Fruit fly (Drosophila melanogaster) whole organism, embryonic: ENCODE results near the gene Mpcp2.
A peak's percentile ranks its signal among the peaks of the same experiment; 100 is the strongest.

Experiments used
- Bgb ChIP-seq: fragments of 200-800 bp; sonication (Bioruptor generic); IDR thresholded peaks from 2 replicates; pipeline ENCODE4 v1.3.6; 2022; ENCODE audit warnings: missing biosample characterization, missing genetic modification characterization; ENCODE audit not compliant: partially characterized antibody
- BtbVII ChIP-seq: fragments of 200-800 bp; sonication (Bioruptor generic); optimal IDR thresholded peaks from 3 replicates; lab custom pipeline; 2017; ENCODE audit warnings: missing biosample characterization, mild to moderate bottlenecking, missing genetic modification characterization
- CG10543 ChIP-seq: fragments of 200-800 bp; sonication (Bioruptor generic); optimal IDR thresholded peaks from 3 replicates; lab custom pipeline; 2017; ENCODE audit warnings: missing biosample characterization, mild to moderate bottlenecking, missing genetic modification characterization, moderate library complexity
- CG11247 ChIP-seq: fragments of 200-800 bp; sonication (Bioruptor generic); IDR thresholded peaks from 2 replicates; pipeline ENCODE4 v1.3.6; 2022; ENCODE audit warnings: missing biosample characterization, missing genetic modification characterization
- CG11695 ChIP-seq: fragments of 200-800 bp; sonication (Bioruptor generic); IDR thresholded peaks from 3 replicates; pipeline ENCODE4 v1.3.6; 2022; ENCODE audit warnings: missing biosample characterization, missing genetic modification characterization
- CG11723 ChIP-seq: fragments of 200-800 bp; sonication (Bioruptor generic); optimal IDR thresholded peaks from 2 replicates; lab custom pipeline; 2017; ENCODE audit warnings: missing biosample characterization, mild to moderate bottlenecking, missing genetic modification characterization
- CG12219 ChIP-seq: fragments of 200-800 bp; sonication (Bioruptor generic); optimal IDR thresholded peaks from 3 replicates; lab custom pipeline; 2018; ENCODE audit warnings: missing biosample characterization, mild to moderate bottlenecking, missing genetic modification characterization
- CG15269 ChIP-seq: fragments of 200-800 bp; sonication (Bioruptor generic); optimal IDR thresholded peaks from 2 replicates; lab custom pipeline; 2018; ENCODE audit warnings: missing biosample characterization, mild to moderate bottlenecking, missing genetic modification characterization, moderate library complexity
- CG16779 ChIP-seq: fragments of 200-800 bp; sonication (Bioruptor generic); IDR thresholded peaks from 2 replicates; pipeline ENCODE4 v1.3.6; 2022; ENCODE audit warnings: missing biosample characterization, missing genetic modification characterization
- CG17359 ChIP-seq: fragments of 200-800 bp; sonication (Bioruptor generic); optimal IDR thresholded peaks from 3 replicates; lab custom pipeline; 2018; ENCODE audit warnings: missing biosample characterization, mild to moderate bottlenecking, missing genetic modification characterization, moderate library complexity
- CG33213 ChIP-seq: fragments of 200-800 bp; sonication (Bioruptor generic); optimal IDR thresholded peaks from 3 replicates; lab custom pipeline; 2016; ENCODE audit warnings: missing biosample characterization, missing genetic modification characterization
- CG5953 ChIP-seq: fragments of 200-800 bp; sonication (Bioruptor generic); IDR thresholded peaks from 2 replicates; pipeline ENCODE4 v1.3.6; 2022; ENCODE audit warnings: missing biosample characterization, missing genetic modification characterization
- CG6254 ChIP-seq: fragments of 200-800 bp; sonication (Bioruptor generic); optimal IDR thresholded peaks from 3 replicates; lab custom pipeline; 2017; ENCODE audit warnings: mild to moderate bottlenecking, missing biosample characterization, missing genetic modification reagents, missing genetic modification characterization
- CG7987 ChIP-seq: fragments of 200-800 bp; sonication (Bioruptor generic); optimal IDR thresholded peaks from 2 replicates; lab custom pipeline; 2018; ENCODE audit warnings: missing biosample characterization, mild to moderate bottlenecking, missing genetic modification characterization, moderate library complexity
- CG9932 ChIP-seq: fragments of 200-800 bp; sonication (Bioruptor generic); IDR thresholded peaks from 2 replicates; pipeline ENCODE4 v1.3.6; 2022; ENCODE audit warnings: missing biosample characterization, missing genetic modification characterization
- Fer1 ChIP-seq: fragments of 200-800 bp; sonication (Bioruptor generic); optimal IDR thresholded peaks from 2 replicates; lab custom pipeline; 2017; ENCODE audit warnings: missing biosample characterization, mild to moderate bottlenecking, missing genetic modification characterization
- Hmr ChIP-seq: fragments of 200-800 bp; sonication (Bioruptor generic); optimal IDR thresholded peaks from 3 replicates; lab custom pipeline; 2017; ENCODE audit warnings: mild to moderate bottlenecking, missing biosample characterization, missing genetic modification reagents, missing genetic modification characterization
- Hr78 ChIP-seq, 2 experiments: fragments of 200-800 bp in 1 of 2; fragments of >200 bp in 1 of 2; sonication (Bioruptor generic) in 1 of 2; optimal IDR thresholded peaks; 2 replicates each; lab custom pipeline; 2017 to 2019; ENCODE audit warnings: missing biosample characterization in 2 of 2, missing genetic modification characterization in 2 of 2, mild to moderate bottlenecking in 1 of 2, moderate library complexity in 1 of 2
- MBD-R2 ChIP-seq: fragments of 200-800 bp; sonication (Bioruptor generic); IDR thresholded peaks from 2 replicates; pipeline ENCODE4 v1.3.6; 2022; ENCODE audit warnings: missing biosample characterization, missing genetic modification characterization
- Med ChIP-seq: fragments of 200-800 bp; sonication (Bioruptor generic); peaks from one replicate; lab custom pipeline; 2016; ENCODE audit warnings: missing biosample characterization, missing genetic modification characterization, mild to moderate bottlenecking, inconsistent platforms, moderate library complexity
- NC2β ChIP-seq: fragments of 200-800 bp; sonication (Bioruptor generic); optimal IDR thresholded peaks from 2 replicates; lab custom pipeline; 2016; ENCODE audit warnings: missing biosample characterization, missing genetic modification characterization
- NfI ChIP-seq: fragments of 200-800 bp; sonication (Bioruptor generic); optimal IDR thresholded peaks from 3 replicates; lab custom pipeline; 2018; ENCODE audit warnings: missing biosample characterization, mild to moderate bottlenecking, missing genetic modification characterization, moderate library complexity
- Taf1 ChIP-seq: fragments of 200-800 bp; sonication (Bioruptor generic); IDR thresholded peaks from 2 replicates; pipeline ENCODE4 v1.3.6; 2022; ENCODE audit warnings: missing biosample characterization, missing genetic modification characterization
- Usf ChIP-seq: fragments of 200-800 bp; sonication (Bioruptor generic); optimal IDR thresholded peaks from 2 replicates; lab custom pipeline; 2017; ENCODE audit warnings: missing genotype, missing biosample characterization, missing genetic modification characterization
- aop ChIP-seq: fragments of 200-800 bp; sonication (Bioruptor generic); IDR thresholded peaks from 2 replicates; pipeline ENCODE4 v1.3.6; 2022; ENCODE audit warnings: missing biosample characterization, missing genetic modification characterization
- ase ChIP-seq: fragments of 200-800 bp; sonication (Bioruptor generic); IDR thresholded peaks from 3 replicates; pipeline ENCODE4 v1.3.6; 2022; ENCODE audit warnings: missing biosample characterization, missing genetic modification characterization
- ash1 ChIP-seq: fragments of 200-800 bp; sonication (Bioruptor generic); optimal IDR thresholded peaks from 2 replicates; lab custom pipeline; 2018; ENCODE audit warnings: missing biosample characterization, mild to moderate bottlenecking, missing genetic modification characterization
- caup ChIP-seq: fragments of 200-800 bp; sonication (Bioruptor generic); optimal IDR thresholded peaks from 3 replicates; lab custom pipeline; 2017; ENCODE audit warnings: missing biosample characterization, mild to moderate bottlenecking, missing genetic modification characterization, moderate library complexity; ENCODE audit not compliant: severe bottlenecking
- ci ChIP-seq: fragments of 200-800 bp; sonication (Bioruptor generic); IDR thresholded peaks from 3 replicates; pipeline ENCODE4 v1.3.6; 2022; ENCODE audit warnings: missing biosample characterization, missing genetic modification characterization
- dan ChIP-seq: fragments of 200-800 bp; sonication (Bioruptor generic); IDR thresholded peaks from 2 replicates; pipeline ENCODE4 v1.3.6; 2022; ENCODE audit warnings: missing biosample characterization, missing genetic modification characterization
- danr ChIP-seq: fragments of 200-800 bp; sonication (Bioruptor generic); IDR thresholded peaks from 2 replicates; pipeline ENCODE4 v1.3.6; 2022; ENCODE audit warnings: missing biosample characterization, missing genetic modification characterization
- dmrt11E ChIP-seq: fragments of 200-800 bp; sonication (Bioruptor generic); optimal IDR thresholded peaks from 3 replicates; lab custom pipeline; 2018; ENCODE audit warnings: missing biosample characterization, mild to moderate bottlenecking, missing genetic modification characterization, moderate library complexity
- dpn ChIP-seq, 2 experiments: fragments of 200-800 bp; sonication (Bioruptor generic); optimal IDR thresholded peaks; 3 replicates each; lab custom pipeline; 2016; ENCODE audit warnings: missing biosample characterization in 2 of 2, missing genetic modification characterization in 2 of 2
- ems ChIP-seq: fragments of 200-800 bp; sonication (Bioruptor generic); optimal IDR thresholded peaks from 3 replicates; lab custom pipeline; 2016; ENCODE audit warnings: missing biosample characterization, missing genetic modification characterization
- exex ChIP-seq: fragments of 200-800 bp; sonication (Bioruptor generic); optimal IDR thresholded peaks from 4 replicates; lab custom pipeline; 2018; ENCODE audit warnings: missing biosample characterization, mild to moderate bottlenecking, missing genetic modification characterization, moderate library complexity
- ftz-f1 ChIP-seq: fragments of 200-800 bp; sonication (Bioruptor generic); optimal IDR thresholded peaks from 2 replicates; lab custom pipeline; 2016; ENCODE audit warnings: missing biosample characterization, missing genetic modification characterization
- gce ChIP-seq: fragments of 200-800 bp; sonication (Bioruptor generic); IDR thresholded peaks from 3 replicates; pipeline ENCODE4 v1.3.6; 2022; ENCODE audit warnings: missing biosample characterization, missing genetic modification characterization
- grn ChIP-seq: fragments of 200-800 bp; sonication (Bioruptor generic); optimal IDR thresholded peaks from 3 replicates; lab custom pipeline; 2017; ENCODE audit warnings: missing biosample characterization, missing genetic modification characterization
- jumu ChIP-seq: fragments of 200-800 bp; sonication (Bioruptor generic); optimal IDR thresholded peaks from 3 replicates; lab custom pipeline; 2016; ENCODE audit warnings: missing biosample characterization, missing genetic modification characterization
- klu ChIP-seq: fragments of 200-800 bp; sonication (Bioruptor generic); IDR thresholded peaks from 2 replicates; pipeline ENCODE4 v1.3.6; 2022; ENCODE audit warnings: missing biosample characterization, missing genetic modification characterization
- lola ChIP-seq, 3 experiments: fragments of >200 bp in 2 of 3; fragments of 200-800 bp in 1 of 3; sonication (Bioruptor generic) in 1 of 3; optimal IDR thresholded peaks; 2 replicates each; lab custom pipeline; 2017 to 2019; ENCODE audit warnings: missing biosample characterization in 3 of 3, missing genetic modification characterization in 3 of 3, mild to moderate bottlenecking in 1 of 3, moderate library complexity in 1 of 3
- luna ChIP-seq: fragments of 200-800 bp; sonication (Bioruptor generic); optimal IDR thresholded peaks from 2 replicates; lab custom pipeline; 2016; ENCODE audit warnings: missing biosample characterization, missing genetic modification characterization
- phol ChIP-seq: fragments of 200-800 bp; sonication (Bioruptor generic); optimal IDR thresholded peaks from 3 replicates; lab custom pipeline; 2018; ENCODE audit warnings: missing biosample characterization, mild to moderate bottlenecking, missing genetic modification characterization, moderate library complexity
- sd ChIP-seq: fragments of 200-800 bp; sonication (Bioruptor generic); optimal IDR thresholded peaks from 3 replicates; lab custom pipeline; 2018; ENCODE audit warnings: missing biosample characterization, mild to moderate bottlenecking, missing genetic modification characterization, moderate library complexity
- sens ChIP-seq: fragments of 200-800 bp; sonication (Bioruptor generic); peaks from one replicate; lab custom pipeline; 2016; ENCODE audit warnings: missing biosample characterization, missing genetic modification characterization
- sisA ChIP-seq: fragments of 200-800 bp; sonication (Bioruptor generic); IDR thresholded peaks from 2 replicates; pipeline ENCODE4 v1.3.6; 2022; ENCODE audit warnings: missing biosample characterization, missing genetic modification characterization

Gene Mpcp2

DNA sequence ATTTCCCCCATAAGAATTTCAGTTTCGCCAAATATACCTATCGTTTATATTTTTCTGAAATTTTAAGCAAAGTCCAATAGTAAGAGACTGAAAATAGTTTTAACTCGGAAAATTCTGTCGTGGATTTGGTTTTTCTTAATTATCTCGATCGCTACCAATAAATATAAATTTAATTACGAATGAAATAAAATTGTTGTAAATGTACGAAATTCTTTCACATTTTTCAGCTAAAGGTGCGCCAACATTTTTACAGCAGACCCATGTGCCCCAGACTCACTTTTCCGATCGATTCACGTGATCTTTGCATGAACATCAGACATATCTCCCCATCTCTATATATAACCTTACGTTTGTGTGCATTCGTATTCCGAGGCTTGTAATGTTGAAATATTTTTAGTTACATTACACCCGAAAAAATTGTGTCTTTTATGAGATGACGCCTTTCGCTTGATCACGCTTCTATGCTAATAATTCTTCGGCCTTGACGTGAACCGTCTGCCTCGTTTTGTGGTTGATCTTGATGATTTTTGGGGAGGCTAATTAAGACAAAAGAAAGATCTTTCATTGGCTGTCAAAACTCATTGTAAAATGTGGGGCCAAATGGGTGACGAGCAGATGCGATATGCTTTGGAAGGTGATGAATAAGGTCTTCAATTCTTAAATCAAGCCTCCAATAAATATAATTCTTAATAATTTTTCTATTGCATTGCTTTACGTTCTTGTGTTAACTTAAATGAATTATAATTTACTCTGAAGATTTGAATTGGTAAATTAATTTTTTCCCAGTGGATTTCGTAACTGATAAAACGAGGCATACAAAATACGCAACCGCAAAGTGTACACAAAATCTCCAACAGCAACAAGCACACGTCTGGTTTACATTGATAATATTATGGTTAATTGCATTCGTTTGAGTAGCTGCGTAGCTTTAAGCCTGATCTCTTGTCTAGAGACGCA, 7.8 kb downstream of the Mpcp2 start (continued):
- peak; percentile 24 for TF ChIP-seq NfI (GFP tag; lab: Kevin White, UChicago)
- TF ChIP-seq CG11247, result no peak
- TF ChIP-seq Taf1, result no peak
- TF ChIP-seq ash1 (GFP tag; lab: Kevin White, UChicago), result no peak
- TF ChIP-seq NC2β (GFP tag; lab: Kevin White, UChicago), result peak; percentile 44
- TF ChIP-seq dpn (GFP tag; optimal IDR thresholded peaks at IDR 0.05; lab: Kevin White, UChicago), result peak; percentile 46 to 58
- TF ChIP-seq CG15269 (tag; lab: Kevin White, UChicago), result peak; percentile 74
- TF ChIP-seq CG17359 (tag; lab: Kevin White, UChicago), result peak; percentile 27
- TF ChIP-seq CG6254, result peak; percentile 26
- peak in 1 of 2 experiments; percentile 48 for TF ChIP-seq Hr78 (GFP tag; optimal IDR thresholded peaks at IDR 0.05; lab: Kevin White, UChicago)
- TF ChIP-seq ems (GFP tag; lab: Kevin White, UChicago), result peak; percentile 59
- TF ChIP-seq CG12219 (GFP tag; lab: Kevin White, UChicago), result no peak
- TF ChIP-seq caup (GFP tag; lab: Kevin White, UChicago), result no peak
- no peak for TF ChIP-seq danr (GFP tag; lab: Robert Waterston, UW)
- no peak for TF ChIP-seq jumu
- TF ChIP-seq BtbVII (GFP tag; lab: Kevin White, UChicago), result peak; percentile 39

- TF ChIP-seq sd (peak; percentile 73), CG33213 (GFP tag; lab: Kevin White, UChicago) (no peak), phol (no peak), sisA (no peak), CG9932 (GFP tag; lab: Robert Waterston, UW) (no peak), Med (GFP tag; lab: Kevin White, UChicago) (peak; percentile 72), Fer1 (GFP tag; lab: Kevin White, UChicago) (peak; percentile 1), Taf1 (no peak), exex (tag; lab: Kevin White, UChicago) (peak; percentile 54), aop (GFP tag; lab: Robert Waterston, UW) (no peak), CG11695 (GFP tag; lab: Robert Waterston, UW) (peak; percentile 88), danr (GFP tag; lab: Robert Waterston, UW) (no peak), CG5953 (GFP tag; lab: Robert Waterston, UW) (0 out of 2 replicates have a peak, but pooled peaks have one; percentile 30), Usf (GFP tag; lab: Kevin White, UChicago) (no peak), Hmr (GFP tag; lab: Kevin White, UChicago) (no peak), sens (peak; percentile 32), luna (GFP tag; lab: Kevin White, UChicago) (no peak), dan (no peak), ci (GFP tag; lab: Robert Waterston, UW) (0 out of 3 replicates have a peak, but pooled peaks have one; percentile 32), lola (GFP tag; optimal IDR thresholded peaks at IDR 0.05; lab: Kevin White, UChicago) (no peak), Bgb (GFP tag; lab: Robert Waterston, UW) (0 out of 2 replicates have a peak, but pooled peaks have one; percentile 7), gce (no peak), grn (GFP tag; lab: Kevin White, UChicago) (peak; percentile 27), MBD-R2 (GFP tag; lab: Robert Waterston, UW) (no peak), ftz-f1 (GFP tag; lab: Kevin White, UChicago) (peak; percentile 93), dmrt11E (tag; lab: Kevin White, UChicago) (no peak), CG16779 (GFP tag; lab: Robert Waterston, UW) (0 out of 2 replicates have a peak, but pooled peaks have one; percentile 21), CG10543 (GFP tag; lab: Kevin White, UChicago) (peak; percentile 22), CG11723 (GFP tag; lab: Kevin White, UChicago) (no peak), klu (GFP tag; lab: Robert Waterston, UW) (no peak), ase (no peak), CG7987 (GFP tag; lab: Kevin White, UChicago) (peak; percentile 23)
Measured at dm6 chr3L:14546918-14547533, 9.6 kb downstream of the Mpcp2 start.
